2 worm cellular contexts compared by ENCODE assay signal in the genomic region with DNA sequence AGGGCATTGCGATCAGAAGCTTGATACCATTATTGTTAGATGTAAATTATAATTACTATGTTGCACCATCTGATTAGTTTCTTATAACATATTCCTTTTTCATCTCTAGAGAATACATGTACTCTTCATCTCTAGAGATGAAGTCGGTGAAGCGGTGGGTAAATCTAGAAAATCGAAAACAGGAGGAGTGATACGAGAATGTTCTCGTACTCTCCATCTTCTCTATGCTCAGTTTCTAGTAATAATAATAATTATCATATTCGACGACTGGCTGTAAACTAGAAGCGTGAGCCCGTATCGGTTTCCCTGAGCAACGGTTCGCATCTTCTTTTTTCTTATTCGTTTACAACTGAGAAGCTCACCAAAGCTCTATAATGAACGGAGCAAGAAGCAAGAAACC.
A peak's percentile ranks its signal among the peaks of the same experiment; 100 is the strongest.
TF ChIP-seq lines count a peak whose summit lies in the region.

No protein-coding gene starts in this region.

TF ChIP-seq in whole organism, L1 larva, 84 proteins besides CTCF, POLR2A, EP300 and RAD21:
- TF ChIP-seq nhr-20 (tag; optimal IDR thresholded peaks at IDR 0.05; lab: Kevin White, UChicago) = peak; percentile 10
- no peak for TF ChIP-seq ceh-90 (tag; optimal IDR thresholded peaks at IDR 0.05; lab: Kevin White, UChicago)
- TF ChIP-seq nhr-47 (tag; optimal IDR thresholded peaks at IDR 0.05; lab: Kevin White, UChicago) = peak; percentile 15
- TF ChIP-seq tbx-2 (tag; optimal IDR thresholded peaks at IDR 0.05; lab: Kevin White, UChicago) = no peak
- no peak for TF ChIP-seq ztf-11 (tag; optimal IDR thresholded peaks at IDR 0.05; lab: Kevin White, UChicago)
- TF ChIP-seq nhr-71 (tag; optimal IDR thresholded peaks at IDR 0.05; lab: Kevin White, UChicago) = peak; percentile 34
- peak; percentile 16 for TF ChIP-seq fkh-10 (GFP tag; optimal IDR thresholded peaks at IDR 0.05; lab: Kevin White, UChicago)
- no peak for TF ChIP-seq mep-1 (tag; optimal IDR thresholded peaks at IDR 0.05; lab: Kevin White, UChicago)
- peak; percentile 70 for TF ChIP-seq fkh-8 (tag; optimal IDR thresholded peaks at IDR 0.05; lab: Kevin White, UChicago)
- TF ChIP-seq pax-3 (tag; optimal IDR thresholded peaks at IDR 0.05; lab: Kevin White, UChicago) = peak; percentile 17
- TF ChIP-seq dpl-1 (GFP tag; optimal IDR thresholded peaks at IDR 0.05; lab: Kevin White, UChicago) = no peak

TF ChIP-seq in whole organism, L4 larva, 104 proteins besides CTCF, POLR2A, EP300 and RAD21:
- TF ChIP-seq ceh-62 (tag; optimal IDR thresholded peaks at IDR 0.05; lab: Kevin White, UChicago) = no peak
- TF ChIP-seq aha-1 (tag; lab: Kevin White, UChicago) = peak; percentile 90
